ENCODE assay signal across 6 fruit fly cellular contexts in genomic region chrX:19692951-19693698, dm6.
A peak's percentile ranks its signal among the peaks of the same experiment; 100 is the strongest.
TF ChIP-seq lines count a peak whose summit lies in the region.

Mer (minus strand) TSS chrX:19693500.

- TF ChIP-seq CTCF in whole organism, embryonic (GFP tag; optimal IDR thresholded peaks at IDR 0.05; lab: Kevin White, UChicago) = peak; percentile 12

TF ChIP-seq in Kc167, 6 proteins besides CTCF, POLR2A, EP300 and RAD21:
- TF ChIP-seq insv (optimal IDR thresholded peaks at IDR 0.05; lab: Kevin White, UChicago) (peak; percentile 31), psq (optimal IDR thresholded peaks at IDR 0.05; lab: Kevin White, UChicago) (no peak), h (optimal IDR thresholded peaks at IDR 0.05; lab: Kevin White, UChicago) (no peak), ttk (optimal IDR thresholded peaks at IDR 0.05; lab: Kevin White, UChicago) (no peak), Myc (optimal IDR thresholded peaks at IDR 0.05; lab: Kevin White, UChicago) (no peak)
TF ChIP-seq in Kc167: peak in this region for 1.

TF ChIP-seq in whole organism, adult, 20 proteins besides CTCF, POLR2A, EP300 and RAD21 (continues in another document):
- no peak for TF ChIP-seq cnc (optimal IDR thresholded peaks at IDR 0.05; lab: Kevin White, UChicago)
- TF ChIP-seq Mnt (GFP tag; optimal IDR thresholded peaks at IDR 0.05; lab: Kevin White, UChicago) = peak; percentile 81
- TF ChIP-seq Clk (GFP tag; optimal IDR thresholded peaks at IDR 0.05; lab: Kevin White, UChicago) = peak; percentile 38
- TF ChIP-seq pad (GFP tag; optimal IDR thresholded peaks at IDR 0.05; lab: Kevin White, UChicago) = peak; percentile 63
- peak; percentile 73 for TF ChIP-seq CG7045 (GFP tag; optimal IDR thresholded peaks at IDR 0.05; lab: Kevin White, UChicago)
- peak; percentile 87 for TF ChIP-seq Hr96 (GFP tag; optimal IDR thresholded peaks at IDR 0.05; lab: Kevin White, UChicago)
- TF ChIP-seq bab1 (GFP tag; optimal IDR thresholded peaks at IDR 0.05; lab: Kevin White, UChicago) = peak; percentile 86
- peak; percentile 61 for TF ChIP-seq CG5204 (GFP tag; optimal IDR thresholded peaks at IDR 0.05; lab: Kevin White, UChicago)
- peak; percentile 59 for TF ChIP-seq CG1620 (GFP tag; optimal IDR thresholded peaks at IDR 0.05; lab: Kevin White, UChicago)
- peak; percentile 79 for TF ChIP-seq CG12768 (GFP tag; optimal IDR thresholded peaks at IDR 0.05; lab: Kevin White, UChicago)
- peak; percentile 53 for TF ChIP-seq ovo (GFP tag; optimal IDR thresholded peaks at IDR 0.05; lab: Kevin White, UChicago)
- TF ChIP-seq toe (GFP tag; optimal IDR thresholded peaks at IDR 0.05; lab: Kevin White, UChicago) = peak; percentile 57
- peak; percentile 87 for TF ChIP-seq CG7101 (tag; optimal IDR thresholded peaks at IDR 0.05; lab: Kevin White, UChicago)
- TF ChIP-seq CG33017 (tag; optimal IDR thresholded peaks at IDR 0.05; lab: Kevin White, UChicago) = peak; percentile 75
- TF ChIP-seq cic (GFP tag; optimal IDR thresholded peaks at IDR 0.05; lab: Kevin White, UChicago) = peak; percentile 10
- TF ChIP-seq Crg-1 (GFP tag; optimal IDR thresholded peaks at IDR 0.05; lab: Kevin White, UChicago) = peak; percentile 73
- TF ChIP-seq tj (GFP tag; optimal IDR thresholded peaks at IDR 0.05; lab: Kevin White, UChicago) = peak; percentile 64

TF ChIP-seq in whole organism, embryonic, 481 proteins besides CTCF, POLR2A, EP300 and RAD21 (continues in another document):
- TF ChIP-seq NFAT (GFP tag; IDR thresholded peaks at IDR 0.05; lab: Robert Waterston, UW) (peak; percentile 48), Oli (tag; optimal IDR thresholded peaks at IDR 0.05; lab: Kevin White, UChicago) (peak; percentile 76), gcm (GFP tag; optimal IDR thresholded peaks at IDR 0.05; lab: Kevin White, UChicago) (peak; percentile 83), ranshi (GFP tag; IDR thresholded peaks at IDR 0.05; lab: Robert Waterston, UW) (peak; percentile 86), Ets97D (GFP tag; optimal IDR thresholded peaks at IDR 0.05; lab: Kevin White, UChicago) (peak; percentile 48), CG1602 (GFP tag; optimal IDR thresholded peaks at IDR 0.05; lab: Kevin White, UChicago) (peak; percentile 64), bbx (GFP tag; IDR thresholded peaks at IDR 0.05; lab: Robert Waterston, UW; ENCODE audit: partially characterized antibody) (no peak), corto (GFP tag; optimal IDR thresholded peaks at IDR 0.05; lab: Kevin White, UChicago) (peak; percentile 6), z (GFP tag; IDR thresholded peaks at IDR 0.05; lab: Robert Waterston, UW) (no peak), CG6272 (GFP tag; IDR thresholded peaks at IDR 0.05; lab: Robert Waterston, UW) (peak; percentile 54; the same call in 1 of the 2 replicates), CG11247 (GFP tag; IDR thresholded peaks at IDR 0.05; lab: Robert Waterston, UW) (peak; percentile 69), Hey (tag; optimal IDR thresholded peaks at IDR 0.05; lab: Kevin White, UChicago) (no peak), Tbp (GFP tag; optimal IDR thresholded peaks at IDR 0.05; lab: Kevin White, UChicago) (no peak), Dll (GFP tag; IDR thresholded peaks at IDR 0.05; lab: Robert Waterston, UW; ENCODE audit: partially characterized antibody) (no peak), vfl (GFP tag; optimal IDR thresholded peaks at IDR 0.05; lab: Kevin White, UChicago) (peak; percentile 76), otp (GFP tag; IDR thresholded peaks at IDR 0.05; lab: Robert Waterston, UW) (peak; percentile 76; the same call in 2 of the 3 replicates), CG2889 (GFP tag; IDR thresholded peaks at IDR 0.05; lab: Robert Waterston, UW) (peak; percentile 65; the same call in 2 of the 3 replicates)

TF ChIP-seq in whole organism, prepupa, 60 proteins besides CTCF, POLR2A, EP300 and RAD21 (continues in another document):
- peak; percentile 92 for TF ChIP-seq lz (GFP tag; optimal IDR thresholded peaks at IDR 0.05; lab: Kevin White, UChicago)
- TF ChIP-seq acj6 (GFP tag; optimal IDR thresholded peaks at IDR 0.05; lab: Kevin White, UChicago) = peak; percentile 86
- no peak for TF ChIP-seq vri (GFP tag; optimal IDR thresholded peaks at IDR 0.05; lab: Kevin White, UChicago)
- TF ChIP-seq net (GFP tag; optimal IDR thresholded peaks at IDR 0.05; lab: Kevin White, UChicago) = peak; percentile 91
- TF ChIP-seq CG11902 (GFP tag; optimal IDR thresholded peaks at IDR 0.05; lab: Kevin White, UChicago) = peak; percentile 62
- peak; percentile 51 for TF ChIP-seq fd85E (GFP tag; optimal IDR thresholded peaks at IDR 0.05; lab: Kevin White, UChicago)
- TF ChIP-seq Eip75B (GFP tag; optimal IDR thresholded peaks at IDR 0.05; lab: Kevin White, UChicago) = peak; percentile 83
- TF ChIP-seq CG6854 (GFP tag; optimal IDR thresholded peaks at IDR 0.05; lab: Kevin White, UChicago) = peak; percentile 83
- TF ChIP-seq Sox14 (GFP tag; optimal IDR thresholded peaks at IDR 0.05; lab: Kevin White, UChicago) = peak; percentile 88
- TF ChIP-seq OdsH (GFP tag; optimal IDR thresholded peaks at IDR 0.05; lab: Kevin White, UChicago) = peak; percentile 84
- peak; percentile 84 for TF ChIP-seq CG6808 (GFP tag; optimal IDR thresholded peaks at IDR 0.05; lab: Kevin White, UChicago)
- peak; percentile 92 for TF ChIP-seq CG7368 (GFP tag; optimal IDR thresholded peaks at IDR 0.05; lab: Kevin White, UChicago)
- no peak for TF ChIP-seq svp (GFP tag; lab: Kevin White, UChicago)
- peak; percentile 80 for TF ChIP-seq Smox (GFP tag; optimal IDR thresholded peaks at IDR 0.05; lab: Kevin White, UChicago)
- TF ChIP-seq CG1621 (tag; optimal IDR thresholded peaks at IDR 0.05; lab: Kevin White, UChicago) = peak; percentile 84
- TF ChIP-seq Lpt (GFP tag; optimal IDR thresholded peaks at IDR 0.05; lab: Kevin White, UChicago) = peak; percentile 84
- peak; percentile 86 for TF ChIP-seq CG8119 (GFP tag; IDR thresholded peaks at IDR 0.05; lab: Robert Waterston, UW)
- TF ChIP-seq cyc (GFP tag; optimal IDR thresholded peaks at IDR 0.05; lab: Kevin White, UChicago) = peak; percentile 83
- TF ChIP-seq Eip93F (GFP tag; optimal IDR thresholded peaks at IDR 0.05; lab: Kevin White, UChicago) = peak; percentile 62

TF ChIP-seq in whole organism, pupa, 21 proteins besides CTCF, POLR2A, EP300 and RAD21:
- no peak for TF ChIP-seq Pif1B (GFP tag; optimal IDR thresholded peaks at IDR 0.05; lab: Kevin White, UChicago)
- TF ChIP-seq CG8159 (tag; optimal IDR thresholded peaks at IDR 0.05; lab: Kevin White, UChicago) = peak; percentile 82
- no peak for TF ChIP-seq CG13204 (GFP tag; optimal IDR thresholded peaks at IDR 0.05; lab: Kevin White, UChicago)
- peak; percentile 76 for TF ChIP-seq CG34367 (tag; optimal IDR thresholded peaks at IDR 0.05; lab: Kevin White, UChicago)
- TF ChIP-seq Snoo (tag; optimal IDR thresholded peaks at IDR 0.05; lab: Kevin White, UChicago) = peak; percentile 88
- peak; percentile 87 for TF ChIP-seq CG8301 (tag; optimal IDR thresholded peaks at IDR 0.05; lab: Kevin White, UChicago)
- peak; percentile 82 for TF ChIP-seq CG15710 (tag; optimal IDR thresholded peaks at IDR 0.05; lab: Kevin White, UChicago)
- TF ChIP-seq Ets98B (GFP tag; IDR thresholded peaks at IDR 0.05; lab: Robert Waterston, UW) = peak; percentile 88
- peak; percentile 77 for TF ChIP-seq CG17806 (tag; optimal IDR thresholded peaks at IDR 0.05; lab: Kevin White, UChicago)
- peak; percentile 93 for TF ChIP-seq CG4496 (GFP tag; IDR thresholded peaks at IDR 0.05; lab: Robert Waterston, UW)
- TF ChIP-seq CG9948 (tag; optimal IDR thresholded peaks at IDR 0.05; lab: Kevin White, UChicago) = peak; percentile 76
- peak; percentile 66; the same call in 1 of the 2 replicates for TF ChIP-seq rn (GFP tag; IDR thresholded peaks at IDR 0.05; lab: Robert Waterston, UW)
- TF ChIP-seq fd96Ca (GFP tag; IDR thresholded peaks at IDR 0.05; lab: Robert Waterston, UW) = peak; percentile 95
- no peak for TF ChIP-seq Pif1A (GFP tag; optimal IDR thresholded peaks at IDR 0.05; lab: Kevin White, UChicago)
- TF ChIP-seq gl (tag; optimal IDR thresholded peaks at IDR 0.05; lab: Kevin White, UChicago) = peak; percentile 79
- no peak for TF ChIP-seq EcR (GFP tag; optimal IDR thresholded peaks at IDR 0.05; lab: Kevin White, UChicago)
- peak; percentile 73; the same call in 1 of the 2 replicates for TF ChIP-seq CG12605 (GFP tag; IDR thresholded peaks at IDR 0.05; lab: Robert Waterston, UW)
- peak; percentile 87 for TF ChIP-seq CG32121 (GFP tag; IDR thresholded peaks at IDR 0.05; lab: Robert Waterston, UW)

TF ChIP-seq in whole organism, wandering third instar larva, 38 proteins besides CTCF, POLR2A, EP300 and RAD21 (continues in another document):
- TF ChIP-seq sv (GFP tag; optimal IDR thresholded peaks at IDR 0.05; lab: Kevin White, UChicago) = peak; percentile 62
- no peak for TF ChIP-seq jim (GFP tag; optimal IDR thresholded peaks at IDR 0.05; lab: Kevin White, UChicago)
- peak; percentile 80 for TF ChIP-seq OdsH (GFP tag; optimal IDR thresholded peaks at IDR 0.05; lab: Kevin White, UChicago)
- TF ChIP-seq psq (GFP tag; optimal IDR thresholded peaks at IDR 0.05; lab: Kevin White, UChicago) = peak; percentile 51
- TF ChIP-seq Rel (GFP tag; optimal IDR thresholded peaks at IDR 0.05; lab: Kevin White, UChicago) = no peak
- peak; percentile 72 for TF ChIP-seq Rel (tag; optimal IDR thresholded peaks at IDR 0.05; lab: Kevin White, UChicago)
- no peak for TF ChIP-seq dsf (GFP tag; optimal IDR thresholded peaks at IDR 0.05; lab: Kevin White, UChicago; ENCODE audit: borderline replicate concordance)
- TF ChIP-seq usp (GFP tag; optimal IDR thresholded peaks at IDR 0.05; lab: Kevin White, UChicago) = no peak
- TF ChIP-seq foxo (GFP tag; optimal IDR thresholded peaks at IDR 0.05; lab: Kevin White, UChicago) = peak in 1 of 2 experiments; percentile 85
- TF ChIP-seq br (GFP tag; optimal IDR thresholded peaks at IDR 0.05; lab: Kevin White, UChicago) = peak; percentile 84
- no peak for TF ChIP-seq Dif (GFP tag; optimal IDR thresholded peaks at IDR 0.05; lab: Kevin White, UChicago; ENCODE audit: partially characterized antibody)
- no peak for TF ChIP-seq Abd-B (GFP tag; optimal IDR thresholded peaks at IDR 0.05; lab: Kevin White, UChicago)
- TF ChIP-seq CrebA (GFP tag; optimal IDR thresholded peaks at IDR 0.05; lab: Kevin White, UChicago; ENCODE audit: borderline replicate concordance) = no peak
- TF ChIP-seq h (GFP tag; optimal IDR thresholded peaks at IDR 0.05; lab: Kevin White, UChicago) = peak; percentile 84
- TF ChIP-seq woc (GFP tag; optimal IDR thresholded peaks at IDR 0.05; lab: Kevin White, UChicago) = peak; percentile 82
- TF ChIP-seq Hr83 (GFP tag; optimal IDR thresholded peaks at IDR 0.05; lab: Kevin White, UChicago; ENCODE audit: poor library complexity, severe bottlenecking) = peak; percentile 40
- no peak for TF ChIP-seq Hr78 (GFP tag; optimal IDR thresholded peaks at IDR 0.05; lab: Kevin White, UChicago)
- TF ChIP-seq ey (GFP tag; optimal IDR thresholded peaks at IDR 0.05; lab: Kevin White, UChicago) = peak; percentile 82
- peak; percentile 84 for TF ChIP-seq rgr (GFP tag; optimal IDR thresholded peaks at IDR 0.05; lab: Kevin White, UChicago)
- TF ChIP-seq Dfd (GFP tag; optimal IDR thresholded peaks at IDR 0.05; lab: Kevin White, UChicago) = no peak
- TF ChIP-seq fru (GFP tag; optimal IDR thresholded peaks at IDR 0.05; lab: Kevin White, UChicago) = peak; percentile 88
- TF ChIP-seq Vsx2 (GFP tag; optimal IDR thresholded peaks at IDR 0.05; lab: Kevin White, UChicago; ENCODE audit: partially characterized antibody) = no peak
- no peak for TF ChIP-seq tai (GFP tag; optimal IDR thresholded peaks at IDR 0.05; lab: Kevin White, UChicago)
